Fruit fly (Drosophila melanogaster): Measurements from ENCODE around the gene CG11409.

dm6 chrX:1298287-1298686, 43.1 kb downstream of the CG11409 start, which contains the start of gene CG32811:
- no peak for TF ChIP-seq ttk (optimal IDR thresholded peaks at IDR 0.05)
- TF ChIP-seq h (optimal IDR thresholded peaks at IDR 0.05) = no peak
- no peak for TF ChIP-seq psq (optimal IDR thresholded peaks at IDR 0.05)
- no peak for TF ChIP-seq Myc (optimal IDR thresholded peaks at IDR 0.05)
- no peak for TF ChIP-seq Sin3A (optimal IDR thresholded peaks at IDR 0.05)
- TF ChIP-seq insv (optimal IDR thresholded peaks at IDR 0.05) = no peak

Data from Kc167 (cell line).